Worm (Caenorhabditis elegans) whole organism, L4 larva: ENCODE measurements around the gene C30G4.4.

Experiments used
- D1046.2 ChIP-seq: fragments of 200-800 bp; sonication (Bioruptor generic); IDR thresholded peaks from 2 replicates; pipeline ENCODE4 v1.3.6; 2022; ENCODE audit warnings: missing genetic modification characterization, missing compliant biosample characterization
- F10B5.3 ChIP-seq: sonication (generic microtip); optimal IDR thresholded peaks from 2 replicates; lab custom pipeline; 2016; ENCODE audit warnings: mild to moderate bottlenecking, missing genetic modification characterization, missing compliant biosample characterization
- F26F4.8 ChIP-seq: fragments of 200-800 bp; sonication (Bioruptor generic); conservative IDR thresholded peaks from 2 replicates; pipeline ENCODE4 v1.3.6; 2022; ENCODE audit warnings: missing genetic modification characterization, missing compliant biosample characterization
- F37D6.2 ChIP-seq: sonication (generic microtip); optimal IDR thresholded peaks from 2 replicates; lab custom pipeline; 2016; ENCODE audit warnings: mild to moderate bottlenecking, missing genetic modification characterization, missing compliant biosample characterization
- F49E8.2 ChIP-seq: sonication (generic microtip); optimal IDR thresholded peaks from 2 replicates; lab custom pipeline; 2016; ENCODE audit warnings: missing compliant biosample characterization, mild to moderate bottlenecking, missing genetic modification characterization, borderline replicate concordance
- T20F7.1 ChIP-seq: fragments of 200-800 bp; sonication (Bioruptor generic); optimal IDR thresholded peaks from 2 replicates; lab custom pipeline; 2018; ENCODE audit warnings: mild to moderate bottlenecking, missing genetic modification characterization, missing compliant biosample characterization
- T26A8.4 ChIP-seq: fragments of 200-800 bp; sonication (Bioruptor generic); IDR thresholded peaks from 2 replicates; pipeline ENCODE4 v1.3.6; 2022; ENCODE audit warnings: missing genetic modification characterization, missing compliant biosample characterization
- Y48G9A.11 ChIP-seq: fragments of 200-800 bp; sonication (Bioruptor generic); IDR thresholded peaks from 2 replicates; pipeline ENCODE4 v1.3.6; 2022; ENCODE audit warnings: missing genetic modification reagents, missing genetic modification characterization, missing compliant biosample characterization
- Y5F2A.4 ChIP-seq: fragments of 200-800 bp; sonication (Bioruptor generic); optimal IDR thresholded peaks from 2 replicates; lab custom pipeline; 2018; ENCODE audit warnings: mild to moderate bottlenecking, missing genetic modification characterization, missing compliant biosample characterization
- Y75B8A.6 ChIP-seq: fragments of 200-800 bp; sonication (Bioruptor generic); IDR thresholded peaks from 2 replicates; pipeline ENCODE4 v1.3.6; 2022; ENCODE audit warnings: missing genetic modification reagents, missing genetic modification characterization, missing compliant biosample characterization
- ZK337.2 ChIP-seq: fragments of 200-800 bp; sonication (Bioruptor generic); IDR thresholded peaks from 2 replicates; pipeline ENCODE4 v1.3.6; 2022; ENCODE audit warnings: missing genetic modification reagents, missing genetic modification characterization, missing compliant biosample characterization
- ama-1 ChIP-seq: fragments of 150-350 bp; optimal IDR thresholded peaks from 2 replicates; lab custom pipeline; 2014; ENCODE audit warnings: inconsistent platforms, mixed read lengths
- ceh-82 ChIP-seq: sonication (generic microtip); optimal IDR thresholded peaks from 2 replicates; lab custom pipeline; 2017; ENCODE audit warnings: missing biosample characterization, missing genetic modification characterization
- ces-1 ChIP-seq: fragments of 150-350 bp; sonication (generic microtip); optimal IDR thresholded peaks from 4 replicates; lab custom pipeline; 2014; ENCODE audit warnings: missing biosample characterization, missing genetic modification reagents, missing genetic modification characterization
- daf-8 ChIP-seq: fragments of 200-800 bp; sonication (Bioruptor generic); IDR thresholded peaks from 2 replicates; pipeline ENCODE4 v1.3.6; 2022; ENCODE audit warnings: missing genetic modification characterization, missing compliant biosample characterization
- dve-1 ChIP-seq: sonication (generic microtip); optimal IDR thresholded peaks from 2 replicates; lab custom pipeline; 2017; ENCODE audit warnings: antibody characterized with exemption, mild to moderate bottlenecking, missing genetic modification characterization, missing compliant biosample characterization; ENCODE audit not compliant: insufficient read depth
- egl-43 ChIP-seq: fragments of 200-800 bp; sonication (Bioruptor generic); IDR thresholded peaks from 2 replicates; pipeline ENCODE4 v1.3.6; 2022; ENCODE audit warnings: missing genetic modification reagents, missing genetic modification characterization, missing compliant biosample characterization
- fkh-10 ChIP-seq: fragments of 150-350 bp; optimal IDR thresholded peaks from 2 replicates; lab custom pipeline; 2014; ENCODE audit warnings: missing biosample characterization, missing genetic modification reagents, missing genetic modification characterization
- fos-1 ChIP-seq: fragments of 150-350 bp; optimal IDR thresholded peaks from 2 replicates; lab custom pipeline; 2014; ENCODE audit warnings: missing biosample characterization, missing genetic modification characterization
- hlh-11 ChIP-seq: fragments of 200-800 bp; sonication (Bioruptor generic); optimal IDR thresholded peaks from 2 replicates; lab custom pipeline; 2018; ENCODE audit warnings: mild to moderate bottlenecking, missing genetic modification characterization, missing compliant biosample characterization
- hlh-30 ChIP-seq: sonication (generic microtip); optimal IDR thresholded peaks from 2 replicates; lab custom pipeline; 2017; ENCODE audit warnings: antibody characterized with exemption, mild to moderate bottlenecking, missing genetic modification characterization, missing compliant biosample characterization; ENCODE audit not compliant: insufficient read depth
- lim-7 ChIP-seq: fragments of 200-800 bp; sonication (Bioruptor generic); IDR thresholded peaks from 2 replicates; pipeline ENCODE4 v1.3.6; 2022; ENCODE audit warnings: missing genetic modification characterization, missing compliant biosample characterization
- lin-1 ChIP-seq: fragments of 200-800 bp; sonication (Bioruptor generic); IDR thresholded peaks from 2 replicates; pipeline ENCODE4 v1.3.6; 2022; ENCODE audit warnings: missing genetic modification reagents, missing genetic modification characterization, missing compliant biosample characterization
- lin-13 ChIP-seq: fragments of 150-350 bp; optimal IDR thresholded peaks from 2 replicates; lab custom pipeline; 2014; ENCODE audit warnings: missing biosample characterization, missing genetic modification reagents, missing genetic modification characterization
- lin-38 ChIP-seq: fragments of 200-800 bp; sonication (Bioruptor generic); IDR thresholded peaks from 2 replicates; pipeline ENCODE4 v1.3.6; 2022; ENCODE audit warnings: missing genetic modification reagents, missing genetic modification characterization, missing compliant biosample characterization
- lin-39 ChIP-seq: fragments of 150-350 bp; optimal IDR thresholded peaks from 2 replicates; lab custom pipeline; 2014; ENCODE audit warnings: missing biosample characterization, missing genetic modification reagents, missing genetic modification characterization
- madf-5 ChIP-seq, 2 experiments: fragments of 200-800 bp; sonication (Bioruptor generic); IDR thresholded peaks; 2 replicates each; pipeline ENCODE4 v1.3.6; 2022; ENCODE audit warnings: missing compliant biosample characterization in 2 of 2, missing genetic modification characterization in 2 of 2
- madf-9 ChIP-seq: fragments of 200-800 bp; sonication (Bioruptor generic); conservative IDR thresholded peaks from 2 replicates; pipeline ENCODE4 v1.3.6; 2022; ENCODE audit warnings: missing genetic modification reagents, missing genetic modification characterization, missing compliant biosample characterization
- mdt-29 ChIP-seq: fragments of 200-800 bp; sonication (Bioruptor generic); IDR thresholded peaks from 2 replicates; pipeline ENCODE4 v1.3.6; 2022; ENCODE audit warnings: missing genetic modification reagents, missing genetic modification characterization, missing compliant biosample characterization
- mes-2 ChIP-seq: sonication (generic microtip); optimal IDR thresholded peaks from 2 replicates; lab custom pipeline; 2016; ENCODE audit warnings: missing genotype, mild to moderate bottlenecking, missing genetic modification characterization, missing compliant biosample characterization; ENCODE audit not compliant: poor library complexity, severe bottlenecking
- mxl-2 ChIP-seq: fragments of 200-800 bp; sonication (Bioruptor generic); conservative IDR thresholded peaks from 2 replicates; pipeline ENCODE4 v1.3.6; 2022; ENCODE audit warnings: missing genetic modification reagents, missing genetic modification characterization, missing compliant biosample characterization
- mxl-3 ChIP-seq: fragments of 200-800 bp; sonication (Bioruptor generic); optimal IDR thresholded peaks from 2 replicates; lab custom pipeline; 2018; ENCODE audit warnings: mild to moderate bottlenecking, missing genetic modification characterization, missing compliant biosample characterization
- nhr-10 ChIP-seq: fragments of 150-350 bp; optimal IDR thresholded peaks from 2 replicates; lab custom pipeline; 2014; ENCODE audit warnings: missing biosample characterization, missing genetic modification characterization
- nhr-111 ChIP-seq: fragments of 200-800 bp; sonication (Bioruptor generic); optimal IDR thresholded peaks from 2 replicates; lab custom pipeline; 2018; ENCODE audit warnings: mild to moderate bottlenecking, missing genetic modification characterization, missing compliant biosample characterization
- nhr-77 ChIP-seq: fragments of 150-350 bp; optimal IDR thresholded peaks from 2 replicates; lab custom pipeline; 2014; ENCODE audit warnings: missing biosample characterization, missing genetic modification characterization
- pha-4 ChIP-seq, 2 experiments: fragments of 150-350 bp in 1 of 2; fragments of 200-800 bp in 1 of 2; sonication (Bioruptor generic) in 1 of 2; IDR thresholded peaks in 1 of 2; optimal IDR thresholded peaks in 1 of 2; 2 replicates each; pipeline versions ENCODE4 v1.3.6 to Lab custom; 2014 to 2022; ENCODE audit warnings: missing genetic modification characterization in 2 of 2, missing genetic modification reagents in 2 of 2, missing biosample characterization in 1 of 2, missing compliant biosample characterization in 1 of 2
- php-3 ChIP-seq: fragments of 200-800 bp; sonication (Bioruptor generic); IDR thresholded peaks from 2 replicates; pipeline ENCODE4 v1.3.6; 2022; ENCODE audit warnings: missing genetic modification reagents, missing genetic modification characterization, missing compliant biosample characterization
- pqm-1 ChIP-seq: sonication (generic microtip); optimal IDR thresholded peaks from 2 replicates; lab custom pipeline; 2017; ENCODE audit warnings: missing biosample characterization, missing genetic modification characterization
- rbr-2 ChIP-seq: sonication (generic microtip); optimal IDR thresholded peaks from 2 replicates; lab custom pipeline; 2016; ENCODE audit warnings: missing genotype, missing genetic modification characterization, missing compliant biosample characterization
- sdz-12 ChIP-seq: fragments of 200-800 bp; sonication (Bioruptor generic); optimal IDR thresholded peaks from 2 replicates; lab custom pipeline; 2018; ENCODE audit warnings: mild to moderate bottlenecking, missing genetic modification characterization, missing compliant biosample characterization
- set-16 ChIP-seq: fragments of 200-800 bp; sonication (Bioruptor generic); IDR thresholded peaks from 2 replicates; pipeline ENCODE4 v1.3.6; 2022; ENCODE audit warnings: missing genetic modification reagents, missing genetic modification characterization, missing compliant biosample characterization
- snpc-1.2 ChIP-seq: fragments of 200-800 bp; sonication (Bioruptor generic); IDR thresholded peaks from 2 replicates; pipeline ENCODE4 v1.3.6; 2022; ENCODE audit warnings: missing genetic modification reagents, missing genetic modification characterization, missing compliant biosample characterization
- vab-7 ChIP-seq: fragments of 200-800 bp; sonication (Bioruptor generic); IDR thresholded peaks from 2 replicates; pipeline ENCODE4 v1.3.6; 2022; ENCODE audit warnings: missing genetic modification reagents, missing genetic modification characterization, missing compliant biosample characterization
- zfp-3 ChIP-seq: fragments of 200-800 bp; sonication (Bioruptor generic); conservative IDR thresholded peaks from 2 replicates; pipeline ENCODE4 v1.3.6; 2022; ENCODE audit warnings: missing genetic modification reagents, missing genetic modification characterization, missing compliant biosample characterization
- zip-11 ChIP-seq: fragments of 200-800 bp; sonication (Bioruptor generic); IDR thresholded peaks from 2 replicates; pipeline ENCODE4 v1.3.6; 2022; ENCODE audit warnings: missing genetic modification characterization, missing compliant biosample characterization
- zip-2 ChIP-seq: fragments of 150-350 bp; optimal IDR thresholded peaks from 2 replicates; lab custom pipeline; 2014; ENCODE audit warnings: missing biosample characterization, missing genetic modification characterization
- ztf-7 ChIP-seq: fragments of 150-350 bp; optimal IDR thresholded peaks from 2 replicates; lab custom pipeline; 2014; ENCODE audit warnings: missing biosample characterization, missing genetic modification characterization

C30G4.4 gene

DNA sequence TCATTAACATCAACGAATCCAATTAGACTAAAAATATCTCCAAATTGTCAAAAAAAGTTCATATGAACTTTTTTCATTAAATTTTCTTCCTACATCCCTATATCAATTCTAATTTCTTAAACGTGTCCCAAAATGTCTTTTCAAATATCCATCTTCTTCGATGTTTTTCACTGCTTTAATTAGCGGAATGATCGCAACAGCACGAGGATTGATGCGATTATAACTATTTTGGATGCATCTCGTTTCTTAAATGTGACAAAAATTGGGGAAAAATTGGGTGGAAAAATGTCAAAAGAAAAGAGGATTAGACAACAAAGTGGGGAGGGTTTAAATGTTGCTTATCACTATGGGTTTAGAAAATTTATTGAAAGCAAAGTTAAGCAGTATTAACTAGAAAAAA is 37.8 kb downstream of the C30G4.4 start:
- TF ChIP-seq ces-1 (GFP tag; lab: Kevin White, UChicago) (no peak), hlh-30 (tag; lab: Kevin White, UChicago) (peak; percentile 2)
- TF ChIP-seq, all 104 proteins: peak for 1

DNA sequence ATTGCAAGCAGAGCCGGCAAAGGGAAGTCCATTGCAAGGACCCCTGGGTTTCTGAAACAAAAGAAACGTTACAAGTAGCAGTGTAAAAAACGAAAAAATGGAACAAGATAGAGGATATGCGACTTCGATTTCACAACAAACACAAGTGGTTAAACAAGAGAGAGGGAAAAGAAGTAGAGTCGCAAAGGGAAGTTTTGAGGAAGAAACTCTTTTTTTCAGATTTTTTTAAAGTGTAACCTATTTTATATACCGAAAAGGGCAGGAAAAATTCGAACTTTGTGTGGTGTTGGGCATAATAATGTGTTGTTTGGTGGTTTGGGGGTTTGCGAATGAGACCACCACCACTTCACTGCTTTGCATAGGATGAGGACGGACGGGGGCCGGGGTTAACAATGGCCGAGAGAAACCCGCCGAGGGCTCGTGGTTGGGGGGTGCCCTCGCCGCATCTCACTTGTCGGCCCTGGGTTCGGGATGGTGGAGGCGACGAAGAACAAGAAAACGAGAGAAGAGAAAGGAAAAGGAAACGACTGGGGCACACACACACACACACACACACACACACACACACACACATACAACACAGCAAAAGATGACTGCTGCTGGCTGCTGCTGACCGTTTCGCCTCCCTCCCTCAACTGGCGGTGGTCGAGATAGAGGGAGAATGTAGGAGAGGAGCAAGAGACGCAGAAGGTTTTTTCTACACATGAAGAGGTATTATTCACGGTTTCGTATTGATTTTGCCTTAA is 41.6 kb downstream of the C30G4.4 start, which contains the start of gene ptrn-1:
ptrn-1 (minus strand) TSS at position 51 of the 746 bp plus-strand sequence.
- no peak for TF ChIP-seq egl-43 (GFP tag; lab: Robert Waterston, UW)
- no peak for TF ChIP-seq lim-7 (GFP tag; lab: Robert Waterston, UW)
- peak; percentile 52; the same call in 1 of the 2 replicates for TF ChIP-seq lin-1 (GFP tag; lab: Robert Waterston, UW)
- peak; percentile 75 for TF ChIP-seq rbr-2 (tag; lab: Kevin White, UChicago)
- TF ChIP-seq set-16 (GFP tag; lab: Robert Waterston, UW): peak; percentile 94
- peak; percentile 61 for TF ChIP-seq mes-2 (tag; lab: Kevin White, UChicago)
- peak; percentile 56 for TF ChIP-seq lin-13
- TF ChIP-seq lin-38: no peak
- no peak for TF ChIP-seq sdz-12 (GFP tag; lab: Kevin White, UChicago)
- no peak for TF ChIP-seq daf-8
- no peak for TF ChIP-seq F37D6.2 (tag; lab: Kevin White, UChicago)
- TF ChIP-seq zfp-3: no peak
- no peak for TF ChIP-seq T20F7.1 (GFP tag; lab: Kevin White, UChicago)
- no peak for TF ChIP-seq zip-11 (GFP tag; lab: Robert Waterston, UW)
- no peak for TF ChIP-seq nhr-10 (tag; lab: Kevin White, UChicago)
- no peak for TF ChIP-seq ama-1 (lab: Kevin White, UChicago)
- no peak for TF ChIP-seq madf-5 (GFP tag; IDR thresholded peaks at IDR 0.05; lab: Robert Waterston, UW)
- peak; percentile 50 for TF ChIP-seq fkh-10 (GFP tag; lab: Kevin White, UChicago)
- no peak for TF ChIP-seq fos-1 (tag; lab: Kevin White, UChicago)
- TF ChIP-seq D1046.2 (GFP tag; lab: Robert Waterston, UW): no peak
- TF ChIP-seq vab-7 (GFP tag; lab: Robert Waterston, UW): no peak
- no peak for TF ChIP-seq F26F4.8 (GFP tag; lab: Robert Waterston, UW)
- TF ChIP-seq Y75B8A.6 (GFP tag; lab: Robert Waterston, UW): no peak
- peak; percentile 22 for TF ChIP-seq pqm-1 (tag; lab: Kevin White, UChicago)
- TF ChIP-seq F10B5.3 (tag; lab: Kevin White, UChicago): no peak
- 0 out of 2 replicates have a peak, but pooled peaks have one; percentile 29 for TF ChIP-seq pha-4 (GFP tag; IDR thresholded peaks at IDR 0.05; lab: Robert Waterston, UW)
- TF ChIP-seq pha-4 (tag; optimal IDR thresholded peaks at IDR 0.05; lab: Kevin White, UChicago): peak; percentile 2
- peak; percentile 85 for TF ChIP-seq mxl-3 (GFP tag; lab: Kevin White, UChicago)
- TF ChIP-seq mxl-2 (GFP tag; lab: Robert Waterston, UW): no peak
- no peak for TF ChIP-seq madf-9 (GFP tag; lab: Robert Waterston, UW)
- TF ChIP-seq nhr-111 (GFP tag; lab: Kevin White, UChicago): no peak
- peak; percentile 74 for TF ChIP-seq dve-1
- TF ChIP-seq T26A8.4 (GFP tag; lab: Robert Waterston, UW): 0 out of 2 replicates have a peak, but pooled peaks have one; percentile 31
- TF ChIP-seq zip-2: no peak
- TF ChIP-seq Y48G9A.11: no peak
- TF ChIP-seq php-3 (GFP tag; lab: Robert Waterston, UW): no peak
- no peak for TF ChIP-seq snpc-1.2 (GFP tag; lab: Robert Waterston, UW)
- no peak for TF ChIP-seq ceh-82
- no peak for TF ChIP-seq ZK337.2 (GFP tag; lab: Robert Waterston, UW)
- TF ChIP-seq nhr-77 (tag; lab: Kevin White, UChicago): peak; percentile 26
- TF ChIP-seq mdt-29 (GFP tag; lab: Robert Waterston, UW): no peak
- peak; percentile 93 for TF ChIP-seq hlh-11 (tag; lab: Kevin White, UChicago)
- no peak for TF ChIP-seq lin-39 (tag; lab: Kevin White, UChicago)
- no peak for TF ChIP-seq Y5F2A.4 (GFP tag; lab: Kevin White, UChicago)
- peak; percentile 5 for TF ChIP-seq ztf-7
- TF ChIP-seq F49E8.2 (tag; lab: Kevin White, UChicago): no peak
